Worm (Caenorhabditis elegans) whole organism, L4 larva: ENCODE data around the gene fbxa-102.
"Not testable (repeated sequence)": the region's sequence is repeated elsewhere in the genome, so short reads cannot be mapped to it uniquely, and the experiment has no call there.

ENCODE experiments used
- F10B5.3 ChIP-seq: sonication (generic microtip); optimal IDR thresholded peaks from 2 replicates; lab custom pipeline; 2016; ENCODE audit warnings: mild to moderate bottlenecking, missing genetic modification characterization, missing compliant biosample characterization
- T26A8.4 ChIP-seq: fragments of 200-800 bp; sonication (Bioruptor generic); IDR thresholded peaks from 2 replicates; pipeline ENCODE4 v1.3.6; 2022; ENCODE audit warnings: missing genetic modification characterization, missing compliant biosample characterization
- Y105C5A.15 ChIP-seq: fragments of 200-800 bp; sonication (Bioruptor generic); IDR thresholded peaks from 2 replicates; pipeline ENCODE4 v1.3.6; 2022; ENCODE audit warnings: missing genetic modification characterization, missing compliant biosample characterization
- Y5F2A.4 ChIP-seq: fragments of 200-800 bp; sonication (Bioruptor generic); optimal IDR thresholded peaks from 2 replicates; lab custom pipeline; 2018; ENCODE audit warnings: mild to moderate bottlenecking, missing genetic modification characterization, missing compliant biosample characterization
- aha-1 ChIP-seq: fragments of 150-350 bp; peaks from one replicate; lab custom pipeline; 2014; ENCODE audit warnings: missing biosample characterization, missing genetic modification characterization
- ceh-20 ChIP-seq: fragments of 200-800 bp; sonication (Bioruptor generic); IDR thresholded peaks from 2 replicates; pipeline ENCODE4 v1.3.6; 2022; ENCODE audit warnings: missing genetic modification reagents, missing genetic modification characterization, missing compliant biosample characterization
- ceh-62 ChIP-seq: sonication (generic microtip); optimal IDR thresholded peaks from 2 replicates; lab custom pipeline; 2017; ENCODE audit warnings: missing biosample characterization, missing genetic modification characterization
- ces-1 ChIP-seq: fragments of 150-350 bp; sonication (generic microtip); optimal IDR thresholded peaks from 4 replicates; lab custom pipeline; 2014; ENCODE audit warnings: missing biosample characterization, missing genetic modification reagents, missing genetic modification characterization
- duxl-1 ChIP-seq: sonication (generic microtip); optimal IDR thresholded peaks from 2 replicates; lab custom pipeline; 2016; ENCODE audit warnings: mild to moderate bottlenecking, missing genetic modification characterization, moderate library complexity, missing compliant biosample characterization; ENCODE audit not compliant: poor library complexity
- egl-43 ChIP-seq: fragments of 200-800 bp; sonication (Bioruptor generic); IDR thresholded peaks from 2 replicates; pipeline ENCODE4 v1.3.6; 2022; ENCODE audit warnings: missing genetic modification reagents, missing genetic modification characterization, missing compliant biosample characterization
- fkh-10 ChIP-seq: fragments of 150-350 bp; optimal IDR thresholded peaks from 2 replicates; lab custom pipeline; 2014; ENCODE audit warnings: missing biosample characterization, missing genetic modification reagents, missing genetic modification characterization
- lin-13 ChIP-seq: fragments of 150-350 bp; optimal IDR thresholded peaks from 2 replicates; lab custom pipeline; 2014; ENCODE audit warnings: missing biosample characterization, missing genetic modification reagents, missing genetic modification characterization
- lsy-2 ChIP-seq, 2 experiments: fragments of 150-350 bp in 1 of 2; sonication (generic microtip) in 1 of 2; optimal IDR thresholded peaks; 2 replicates each; lab custom pipeline; 2014 to 2017; ENCODE audit warnings: missing biosample characterization in 2 of 2, missing genetic modification characterization in 2 of 2
- madf-9 ChIP-seq: fragments of 200-800 bp; sonication (Bioruptor generic); conservative IDR thresholded peaks from 2 replicates; pipeline ENCODE4 v1.3.6; 2022; ENCODE audit warnings: missing genetic modification reagents, missing genetic modification characterization, missing compliant biosample characterization
- mdt-29 ChIP-seq: fragments of 200-800 bp; sonication (Bioruptor generic); IDR thresholded peaks from 2 replicates; pipeline ENCODE4 v1.3.6; 2022; ENCODE audit warnings: missing genetic modification reagents, missing genetic modification characterization, missing compliant biosample characterization
- mes-2 ChIP-seq: sonication (generic microtip); optimal IDR thresholded peaks from 2 replicates; lab custom pipeline; 2016; ENCODE audit warnings: missing genotype, mild to moderate bottlenecking, missing genetic modification characterization, missing compliant biosample characterization; ENCODE audit not compliant: poor library complexity, severe bottlenecking
- mxl-2 ChIP-seq: fragments of 200-800 bp; sonication (Bioruptor generic); conservative IDR thresholded peaks from 2 replicates; pipeline ENCODE4 v1.3.6; 2022; ENCODE audit warnings: missing genetic modification reagents, missing genetic modification characterization, missing compliant biosample characterization
- nhr-10 ChIP-seq: fragments of 150-350 bp; optimal IDR thresholded peaks from 2 replicates; lab custom pipeline; 2014; ENCODE audit warnings: missing biosample characterization, missing genetic modification characterization
- nhr-42 ChIP-seq: fragments of 200-800 bp; sonication (Bioruptor generic); IDR thresholded peaks from 2 replicates; pipeline ENCODE4 v1.3.6; 2022; ENCODE audit warnings: missing genetic modification characterization, missing compliant biosample characterization
- saeg-2 ChIP-seq: fragments of 200-800 bp; sonication (Bioruptor generic); IDR thresholded peaks from 2 replicates; pipeline ENCODE4 v1.3.6; 2022; ENCODE audit warnings: missing genetic modification reagents, missing genetic modification characterization, missing compliant biosample characterization
- sdz-12 ChIP-seq: fragments of 200-800 bp; sonication (Bioruptor generic); optimal IDR thresholded peaks from 2 replicates; lab custom pipeline; 2018; ENCODE audit warnings: mild to moderate bottlenecking, missing genetic modification characterization, missing compliant biosample characterization
- skn-1 ChIP-seq: fragments of 150-350 bp; optimal IDR thresholded peaks from 2 replicates; lab custom pipeline; 2014; ENCODE audit warnings: missing biosample characterization, missing genetic modification characterization
- snpc-4 ChIP-seq: fragments of 150-350 bp; optimal IDR thresholded peaks from 2 replicates; lab custom pipeline; 2014; ENCODE audit warnings: missing biosample characterization, missing genetic modification characterization
- unc-130 ChIP-seq: sonication (generic microtip); optimal IDR thresholded peaks from 2 replicates; lab custom pipeline; 2016; ENCODE audit warnings: missing genetic modification reagents, missing genetic modification characterization, missing compliant biosample characterization
- unc-62 ChIP-seq, 3 experiments: fragments of 150-350 bp in 1 of 3; sonication (generic microtip); optimal IDR thresholded peaks in 2 of 3; peaks in 1 of 3; 1 replicate in 1 of 3; 2 replicates in 2 of 3; lab custom pipeline; 2014 to 2017; ENCODE audit warnings: missing biosample characterization in 3 of 3, missing genetic modification characterization in 3 of 3, missing genetic modification reagents in 3 of 3, missing genotype in 1 of 3
- vab-7 ChIP-seq: fragments of 200-800 bp; sonication (Bioruptor generic); IDR thresholded peaks from 2 replicates; pipeline ENCODE4 v1.3.6; 2022; ENCODE audit warnings: missing genetic modification reagents, missing genetic modification characterization, missing compliant biosample characterization
- zfp-3 ChIP-seq: fragments of 200-800 bp; sonication (Bioruptor generic); conservative IDR thresholded peaks from 2 replicates; pipeline ENCODE4 v1.3.6; 2022; ENCODE audit warnings: missing genetic modification reagents, missing genetic modification characterization, missing compliant biosample characterization
- ztf-11 ChIP-seq: fragments of 150-350 bp; optimal IDR thresholded peaks from 2 replicates; lab custom pipeline; 2014; ENCODE audit warnings: missing biosample characterization, missing genetic modification characterization

The fbxa-102 gene

ce11 chrV:17464278-17464677 is 29.4 kb downstream of the fbxa-102 start, which contains the start of gene F20E11.7:
TSS of gene F20E11.7 (plus strand) at chrV:17464578.
- not testable (repeated sequence) for TF ChIP-seq saeg-2 (GFP tag; lab: Robert Waterston, UW); mxl-2; mes-2 (tag; lab: Kevin White, UChicago)

- TF ChIP-seq ceh-62 (tag; lab: Kevin White, UChicago) (no peak), Y105C5A.15 (no peak), T26A8.4 (no peak), lin-13 (GFP tag; lab: Kevin White, UChicago) (no peak), ztf-11 (tag; lab: Kevin White, UChicago) (no peak), Y5F2A.4 (GFP tag; lab: Kevin White, UChicago) (no peak), vab-7 (GFP tag; lab: Robert Waterston, UW) (no peak), sdz-12 (GFP tag; lab: Kevin White, UChicago) (no peak), duxl-1 (tag; lab: Kevin White, UChicago) (no peak), zfp-3 (GFP tag; lab: Robert Waterston, UW) (no peak), F10B5.3 (tag; lab: Kevin White, UChicago) (no peak)
Observed at ce11 chrV:17460061-17460460, 33.6 kb downstream of the fbxa-102 start, which contains the start of gene srz-48. TSS of gene srz-48 (minus strand) at chrV:17460161.

- TF ChIP-seq ceh-20 (GFP tag; lab: Robert Waterston, UW) = no peak
- no peak for TF ChIP-seq mdt-29 (GFP tag; lab: Robert Waterston, UW)
- no peak for TF ChIP-seq nhr-10
- TF ChIP-seq ztf-11 (tag; lab: Kevin White, UChicago) = no peak
- no peak for TF ChIP-seq zfp-3 (GFP tag; lab: Robert Waterston, UW)
- no peak for TF ChIP-seq ces-1 (GFP tag; lab: Kevin White, UChicago)
- no peak for TF ChIP-seq egl-43 (GFP tag; lab: Robert Waterston, UW)
- TF ChIP-seq Y105C5A.15 = no peak
- no peak for TF ChIP-seq skn-1 (tag; lab: Kevin White, UChicago)
- no peak for TF ChIP-seq fkh-10
- TF ChIP-seq lsy-2 (tag; optimal IDR thresholded peaks at IDR 0.05; lab: Kevin White, UChicago) = no peak
- no peak for TF ChIP-seq unc-130 (GFP tag; lab: Kevin White, UChicago)
- no peak for TF ChIP-seq snpc-4 (tag; lab: Kevin White, UChicago)
- TF ChIP-seq, all 104 proteins: peak for 0
Observed at ce11 chrV:17458069-17458468, 35.6 kb downstream of the fbxa-102 start, which contains the start of gene str-200. TSS of gene str-200 (minus strand) at chrV:17458169.

- peak in 1 of 2 experiments; percentile 17 for TF ChIP-seq unc-62 (GFP tag; optimal IDR thresholded peaks at IDR 0.05 in 1 of 2; lab: Kevin White, UChicago)
- TF ChIP-seq unc-62 (tag; optimal IDR thresholded peaks at IDR 0.05; lab: Kevin White, UChicago) = not testable (repeated sequence)
Observed at ce11 chrV:17456197-17456596, 37.4 kb downstream of the fbxa-102 start, which contains the start of gene srh-203. TSS of gene srh-203 (minus strand) at chrV:17456297.

- TF ChIP-seq aha-1 (tag; lab: Kevin White, UChicago) = peak; percentile 90
- TF ChIP-seq nhr-42 (GFP tag; lab: Robert Waterston, UW) = no peak
- no peak for TF ChIP-seq madf-9 (GFP tag; lab: Robert Waterston, UW)
- no peak for TF ChIP-seq egl-43 (GFP tag; lab: Robert Waterston, UW)
- no peak for TF ChIP-seq T26A8.4
Observed at ce11 chrV:17449836-17450235, 43.8 kb downstream of the fbxa-102 start.
